Worm (Caenorhabditis elegans): ENCODE data around the gene gpr-1.
A peak's percentile ranks its signal among the peaks of the same experiment; 100 is the strongest.

The gpr-1 gene

DNA sequence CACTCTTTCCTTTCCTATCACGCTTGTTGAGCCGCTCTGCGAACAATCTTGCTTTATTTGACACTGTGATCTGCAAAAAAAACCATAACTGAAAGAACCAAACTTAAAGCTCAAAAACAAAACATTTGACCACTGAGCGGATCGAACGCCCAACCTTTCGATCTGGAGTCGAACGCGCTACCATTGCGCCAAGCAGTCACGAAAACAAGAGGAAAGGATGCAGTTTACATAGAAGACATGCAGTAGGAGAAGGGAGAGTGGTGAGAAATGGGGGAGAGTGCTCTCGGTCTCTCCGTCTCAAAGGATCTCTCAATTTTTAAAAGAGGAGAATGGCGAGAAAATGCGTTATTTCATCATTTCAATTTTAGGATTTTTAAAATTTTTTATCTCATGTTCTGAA lies 49.6 kb downstream of the gpr-1 start (continued):
- TF ChIP-seq gei-17 (GFP tag; optimal IDR thresholded peaks at IDR 0.05) (peak; percentile 38), sptf-2 (GFP tag; optimal IDR thresholded peaks at IDR 0.05) (peak; percentile 52), B0261.1 (tag; optimal IDR thresholded peaks at IDR 0.05) (peak; percentile 95), F10E7.11 (tag; optimal IDR thresholded peaks at IDR 0.05) (peak; percentile 69), lin-35 (GFP tag; optimal IDR thresholded peaks at IDR 0.05) (peak in 1 of 3 experiments; percentile 76), hlh-12 (tag; optimal IDR thresholded peaks at IDR 0.05) (peak; percentile 69), nfya-1 (tag; optimal IDR thresholded peaks at IDR 0.05; ENCODE audit: borderline replicate concordance, insufficient read depth) (no peak), B0336.3 (GFP tag; IDR thresholded peaks at IDR 0.05) (peak; percentile 62), snpc-4 (GFP tag; optimal IDR thresholded peaks at IDR 0.05) (peak; percentile 53), snpc-4 (tag; optimal IDR thresholded peaks at IDR 0.05) (peak in 2 of 4 experiments; percentile 51), T07F8.4 (tag; optimal IDR thresholded peaks at IDR 0.05) (peak; percentile 65), nhr-120 (GFP tag; IDR thresholded peaks at IDR 0.05) (no peak), ceh-27 (GFP tag; optimal IDR thresholded peaks at IDR 0.05) (peak; percentile 84), cebp-1 (GFP tag; IDR thresholded peaks at IDR 0.05) (no peak), cebp-1 (tag; optimal IDR thresholded peaks at IDR 0.05) (peak; percentile 84), rec-8 (tag; optimal IDR thresholded peaks at IDR 0.05) (peak; percentile 42 to 85), C06A6.2 (GFP tag; conservative IDR thresholded peaks at IDR 0.05) (no peak; the same call in 1 of the 2 replicates), zfh-2 (GFP tag; conservative IDR thresholded peaks at IDR 0.05) (no peak), ekl-4 (GFP tag; IDR thresholded peaks at IDR 0.05) (peak; percentile 67), lsl-1 (GFP tag; optimal IDR thresholded peaks at IDR 0.05) (peak; percentile 37), cebp-2 (GFP tag; IDR thresholded peaks at IDR 0.05) (no peak), lsy-27 (tag; optimal IDR thresholded peaks at IDR 0.05; ENCODE audit: borderline replicate concordance, insufficient read depth) (no peak), attf-6 (GFP tag; IDR thresholded peaks at IDR 0.05) (0 out of 2 replicates have a peak, but pooled peaks have one; percentile 27), rcor-1 (GFP tag; IDR thresholded peaks at IDR 0.05) (peak; percentile 60; the same call in 1 of the 2 replicates), dpl-1 (GFP tag; optimal IDR thresholded peaks at IDR 0.05) (peak; percentile 11), snpc-1.3 (tag; optimal IDR thresholded peaks at IDR 0.05; ENCODE audit: insufficient read depth) (peak; percentile 72), D2030.7 (GFP tag; IDR thresholded peaks at IDR 0.05) (peak; percentile 61), rpc-1 (optimal IDR thresholded peaks at IDR 0.05) (peak; percentile 90), rpc-1 (tag; optimal IDR thresholded peaks at IDR 0.05) (peak; percentile 92), C17E4.6 (GFP tag; IDR thresholded peaks at IDR 0.05) (no peak), mxl-1 (tag; optimal IDR thresholded peaks at IDR 0.05) (peak; percentile 91), ccch-3 (GFP tag; optimal IDR thresholded peaks at IDR 0.05) (no peak), zim-3 (tag; optimal IDR thresholded peaks at IDR 0.05) (peak; percentile 93)

Measured in whole organism, young adult.